Worm (Caenorhabditis elegans): Measurements from ENCODE around the gene Y7A5A.2.

ce11 chrX:15725566-15726173 lies 46.9 kb downstream of the Y7A5A.2 start, which contains the start of gene lin-15B:
- no peak for TF ChIP-seq ama-1 (optimal IDR thresholded peaks at IDR 0.05)
- TF ChIP-seq ets-7 (tag; optimal IDR thresholded peaks at IDR 0.05): no peak
- TF ChIP-seq B0310.2 (tag; optimal IDR thresholded peaks at IDR 0.05): no peak
- TF ChIP-seq hnd-1 (tag; optimal IDR thresholded peaks at IDR 0.05): no peak
- no peak for TF ChIP-seq aly-1 (tag; optimal IDR thresholded peaks at IDR 0.05)
- no peak for TF ChIP-seq flt-1 (GFP tag; IDR thresholded peaks at IDR 0.05)
- TF ChIP-seq sea-1 (GFP tag; conservative IDR thresholded peaks at IDR 0.05): no peak
- TF ChIP-seq ceh-36 (tag; optimal IDR thresholded peaks at IDR 0.05): no peak
- no peak for TF ChIP-seq tbx-37 (GFP tag; conservative IDR thresholded peaks at IDR 0.05)
- TF ChIP-seq pes-1 (GFP tag; IDR thresholded peaks at IDR 0.05): no peak
- no peak for TF ChIP-seq scrt-1 (GFP tag; IDR thresholded peaks at IDR 0.05)
- TF ChIP-seq hmg-4 (GFP tag; optimal IDR thresholded peaks at IDR 0.05): peak; percentile 56
- TF ChIP-seq F13C5.2 (tag; optimal IDR thresholded peaks at IDR 0.05): no peak
